Fruit fly (Drosophila melanogaster) S2 (cell line): Measurements from ENCODE around the gene CG18731.

ENCODE experiments used
- CG8478 ChIP-seq: fragments of >200 bp; optimal IDR thresholded peaks from 2 replicates; lab custom pipeline; 2018
- CTCF ChIP-seq, 2 experiments: fragments of >200 bp; optimal IDR thresholded peaks; 2 replicates each; lab custom pipeline; 2018

CG18731 gene

DNA sequence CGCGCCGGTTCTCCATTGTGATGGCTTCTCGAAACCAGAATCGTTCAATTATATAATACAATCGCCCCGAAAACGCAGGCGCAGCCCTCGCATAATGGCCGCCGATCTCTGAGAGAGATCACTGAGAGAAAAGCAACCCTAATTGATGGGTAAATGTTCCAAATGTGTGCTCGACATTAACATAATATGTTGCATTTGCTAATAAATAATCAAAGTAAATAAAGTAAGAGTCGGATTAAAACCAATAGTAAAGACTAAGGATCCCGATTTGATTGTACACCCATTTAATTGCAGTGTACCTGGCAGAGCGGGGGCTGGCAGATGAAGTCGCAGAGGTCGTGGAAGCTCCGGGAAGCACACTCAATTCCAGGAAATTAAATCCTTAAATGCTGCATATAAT lies 20.3 kb upstream of the CG18731 start:
- no peak for TF ChIP-seq CG8478 (lab: Kevin White, UChicago)
- TF ChIP-seq CTCF (optimal IDR thresholded peaks at IDR 0.05; lab: Kevin White, UChicago), result no peak

DNA sequence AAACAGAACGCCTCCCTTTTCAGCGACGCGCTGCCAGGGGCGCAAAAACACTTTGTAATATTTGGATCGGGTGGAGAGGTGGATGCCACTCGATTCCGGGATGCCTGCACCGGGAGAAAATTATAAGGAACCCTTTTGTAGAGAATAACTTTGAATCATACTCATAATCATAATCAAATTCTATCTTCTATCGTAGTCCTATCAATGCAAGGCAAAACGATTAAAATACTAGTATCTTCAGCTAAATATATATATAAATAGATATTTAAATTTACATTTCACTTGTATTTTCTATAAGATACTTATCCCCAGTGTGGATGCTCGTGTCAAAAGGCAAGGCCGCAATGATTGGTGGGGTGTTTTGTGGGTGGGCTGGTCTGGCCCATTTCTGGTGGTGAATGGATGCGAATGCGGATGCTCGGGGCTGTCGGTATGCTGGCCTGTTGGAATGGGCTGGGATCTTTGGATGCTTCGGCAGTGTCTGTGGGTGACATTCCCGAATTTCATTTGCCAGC lies 19.0 kb upstream of the CG18731 start:
- TF ChIP-seq CG8478 (lab: Kevin White, UChicago) (no peak), CTCF (optimal IDR thresholded peaks at IDR 0.05; lab: Kevin White, UChicago) (no peak)

DNA sequence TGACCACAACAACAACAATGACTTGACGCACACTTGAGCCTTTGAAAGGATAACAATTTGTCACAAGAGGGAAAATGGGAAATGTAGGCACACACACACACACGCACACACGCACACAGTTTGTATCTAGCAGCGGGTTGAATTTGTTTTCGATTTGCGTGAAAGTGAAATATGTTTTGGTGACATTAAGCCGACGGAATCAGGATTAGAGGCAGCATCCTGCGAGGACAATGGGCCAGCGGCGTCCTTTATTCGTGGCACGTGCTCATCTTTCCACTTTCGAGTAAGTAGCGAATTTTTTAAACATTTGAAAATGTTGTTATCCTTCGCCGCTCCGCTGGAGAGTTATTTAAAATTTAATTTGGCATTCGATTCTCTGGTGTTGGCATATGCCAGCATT lies 17.6 kb upstream of the CG18731 start:
- no peak for TF ChIP-seq CTCF (optimal IDR thresholded peaks at IDR 0.05; lab: Kevin White, UChicago)

DNA sequence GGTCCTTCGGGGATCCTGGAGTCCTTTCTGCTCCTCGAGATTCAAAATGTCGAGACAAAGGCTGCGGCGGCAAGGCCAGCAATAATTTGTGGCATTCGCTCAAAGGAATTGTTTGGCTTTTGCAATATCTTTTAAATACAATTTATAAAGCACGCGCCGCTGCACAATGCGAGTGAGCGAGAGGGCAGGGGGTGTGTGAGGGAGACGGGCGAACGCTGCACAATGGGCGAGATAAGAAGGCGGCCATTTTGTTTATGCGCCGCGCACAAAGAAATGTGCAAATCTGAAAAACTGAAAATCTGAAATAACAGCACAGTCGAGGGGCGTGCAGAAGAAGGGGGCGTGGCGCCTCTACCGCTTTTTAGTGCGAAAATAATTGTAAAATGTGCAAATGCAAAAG lies 16.5 kb upstream of the CG18731 start:
- TF ChIP-seq CTCF (optimal IDR thresholded peaks at IDR 0.05; lab: Kevin White, UChicago) (no peak), CG8478 (lab: Kevin White, UChicago) (no peak)

DNA sequence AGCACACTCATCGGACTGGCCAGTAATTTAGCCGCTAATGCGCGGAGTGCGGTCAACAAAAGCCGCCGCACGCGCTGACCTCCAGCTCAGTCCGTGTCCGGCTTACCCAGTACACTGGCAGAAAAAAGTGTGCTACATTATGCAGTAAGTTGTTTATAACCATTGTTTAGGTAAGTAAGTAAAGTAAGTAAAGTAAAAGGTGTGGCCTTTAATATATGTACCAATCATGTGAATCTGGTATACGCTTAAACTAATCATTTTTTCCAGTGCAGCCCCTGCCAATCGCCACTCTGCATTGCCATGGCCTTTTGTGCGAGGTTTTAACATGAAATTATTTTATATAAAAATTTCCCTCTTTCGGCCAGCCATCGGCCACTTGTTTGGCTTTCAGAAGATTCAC lies 13.4 kb upstream of the CG18731 start:
- TF ChIP-seq CG8478 (lab: Kevin White, UChicago) (no peak), CTCF (optimal IDR thresholded peaks at IDR 0.05; lab: Kevin White, UChicago) (no peak)

DNA sequence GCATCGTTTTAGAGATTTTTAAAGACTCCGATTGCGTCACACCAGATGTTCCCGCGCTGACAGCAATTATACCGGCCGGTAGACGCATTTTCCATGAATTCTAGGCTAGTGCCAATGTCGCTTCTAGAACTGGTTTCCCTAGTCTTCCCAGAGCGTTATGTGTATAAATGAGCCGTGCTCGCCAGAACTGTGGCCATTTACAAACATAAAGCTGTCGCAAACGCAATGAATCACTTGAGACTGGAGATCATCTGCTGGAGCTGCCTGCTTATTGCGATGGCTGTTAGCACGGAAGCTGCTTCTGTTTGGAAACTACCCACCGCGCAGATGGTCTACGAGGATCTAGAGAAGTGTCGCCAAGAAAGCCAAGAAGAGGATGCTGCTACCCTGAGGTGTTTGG lies 10.5 kb upstream of the CG18731 start, which contains the start of gene Obp99d:
Gene Obp99d, plus strand, starts transcription at position 192 of the 400 bp plus-strand sequence.
- no peak for TF ChIP-seq CG8478 (lab: Kevin White, UChicago)
- peak in 1 of 2 experiments; percentile 22 for TF ChIP-seq CTCF (optimal IDR thresholded peaks at IDR 0.05; lab: Kevin White, UChicago)

DNA sequence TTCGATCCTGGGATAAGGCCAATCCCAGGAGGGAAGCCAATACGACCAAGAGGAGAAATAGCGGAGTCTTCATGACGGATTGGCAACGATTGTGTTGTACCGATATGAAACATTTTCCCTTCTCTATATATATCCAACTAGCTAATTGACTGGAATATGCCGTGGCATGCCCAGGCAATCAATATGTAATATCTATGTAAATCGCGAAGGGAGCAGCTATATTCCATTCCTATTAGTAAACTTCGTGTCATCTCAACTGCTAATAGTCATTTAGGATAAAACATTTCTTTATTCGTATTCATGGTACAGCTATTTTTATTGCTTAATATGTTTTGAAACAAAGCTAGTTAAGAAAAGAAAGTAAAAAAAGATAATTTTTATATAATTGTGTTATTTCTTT lies 9.6 kb upstream of the CG18731 start, which contains the start of gene Dup99B:
Gene Dup99B, minus strand, starts transcription at position 101 of the 400 bp plus-strand sequence.
- no peak for TF ChIP-seq CG8478 (lab: Kevin White, UChicago)
- TF ChIP-seq CTCF (optimal IDR thresholded peaks at IDR 0.05; lab: Kevin White, UChicago), result no peak

DNA sequence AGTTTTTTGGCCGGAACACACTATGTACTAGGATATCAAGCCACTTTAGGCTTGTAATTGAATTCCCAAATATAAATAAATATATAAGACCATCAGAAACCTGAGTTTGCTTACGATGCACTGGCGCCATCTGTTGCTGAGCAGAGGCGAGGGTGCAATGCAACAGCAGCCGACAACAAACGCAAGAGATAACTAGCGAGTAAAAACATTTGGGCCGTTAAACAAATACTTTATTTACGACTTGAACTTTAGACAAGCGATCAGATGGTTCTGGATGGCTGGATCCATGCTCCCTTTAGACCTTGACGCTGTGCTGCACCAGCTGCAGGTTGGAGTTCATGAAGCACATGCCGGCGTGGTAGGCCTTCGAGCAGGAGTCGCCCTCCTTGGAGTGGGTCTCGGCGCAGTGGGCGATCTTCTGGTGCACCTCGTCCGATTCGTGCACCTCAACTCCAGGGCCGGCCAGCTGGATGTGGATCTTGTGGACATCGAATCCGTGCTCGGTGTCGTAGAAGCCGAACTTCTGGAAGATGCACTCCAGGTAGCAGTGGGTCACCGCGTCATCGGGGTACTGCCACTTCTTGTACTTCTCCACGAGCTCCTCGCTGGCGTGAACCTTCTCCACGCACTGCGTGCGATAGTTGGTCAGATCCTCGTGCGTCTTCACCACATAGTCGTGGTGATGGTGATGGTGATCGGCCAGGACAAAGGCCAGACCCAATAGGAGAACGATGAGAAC lies 8.6 kb upstream of the CG18731 start:
- TF ChIP-seq CG8478 (lab: Kevin White, UChicago) (no peak), CTCF (optimal IDR thresholded peaks at IDR 0.05; lab: Kevin White, UChicago) (peak; percentile 84 to 88)

DNA sequence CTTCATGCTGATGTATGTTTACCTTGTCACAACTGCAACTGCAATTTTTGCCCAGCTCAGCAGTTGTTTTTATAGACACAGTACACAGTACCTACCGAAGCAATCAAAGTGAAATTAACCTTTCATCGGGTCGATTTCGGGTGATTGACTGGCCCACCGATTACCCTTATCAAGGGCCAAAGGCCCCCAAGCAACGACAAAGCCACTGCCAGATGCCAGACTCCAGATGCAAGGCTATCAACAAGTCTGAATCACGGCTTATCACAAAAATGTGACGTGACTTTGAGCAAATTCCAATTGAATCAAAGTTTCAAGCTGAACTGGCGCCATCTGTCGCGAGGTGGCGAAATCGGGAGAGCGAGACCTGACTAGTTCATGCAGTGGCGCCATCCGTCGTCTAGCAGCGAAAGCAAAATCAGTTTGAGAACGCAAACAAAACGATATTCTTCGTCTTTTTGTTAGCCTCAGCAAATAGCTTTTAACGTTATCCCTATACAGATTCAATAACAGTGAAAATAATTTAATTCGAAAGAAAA lies 8.0 kb upstream of the CG18731 start, which contains the start of gene Obp99b:
Gene Obp99b, minus strand, starts transcription at position 115 of the 536 bp plus-strand sequence.
- peak; percentile 96 to 98 for TF ChIP-seq CTCF (optimal IDR thresholded peaks at IDR 0.05; lab: Kevin White, UChicago)
- TF ChIP-seq CG8478 (lab: Kevin White, UChicago), result no peak

DNA sequence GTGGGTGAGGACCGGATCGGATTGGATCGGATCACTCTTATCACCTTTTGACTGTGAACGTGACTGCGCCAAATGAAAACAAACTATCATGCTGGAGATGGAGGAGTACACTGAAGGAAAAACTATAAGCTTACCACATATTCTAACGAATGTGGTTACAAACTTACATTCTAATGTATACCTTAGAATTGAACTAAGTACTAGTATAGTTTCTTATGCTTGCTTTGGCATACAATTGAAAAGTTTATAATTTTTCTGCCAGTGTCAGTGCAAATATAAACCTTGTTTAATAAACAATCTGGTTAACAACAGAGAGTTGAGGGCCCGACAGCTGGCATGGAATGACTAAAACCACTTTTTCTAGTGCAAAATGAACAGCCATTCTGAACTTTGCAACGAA lies 7.3 kb upstream of the CG18731 start:
- TF ChIP-seq CG8478 (lab: Kevin White, UChicago) (no peak), CTCF (optimal IDR thresholded peaks at IDR 0.05; lab: Kevin White, UChicago) (no peak)

DNA sequence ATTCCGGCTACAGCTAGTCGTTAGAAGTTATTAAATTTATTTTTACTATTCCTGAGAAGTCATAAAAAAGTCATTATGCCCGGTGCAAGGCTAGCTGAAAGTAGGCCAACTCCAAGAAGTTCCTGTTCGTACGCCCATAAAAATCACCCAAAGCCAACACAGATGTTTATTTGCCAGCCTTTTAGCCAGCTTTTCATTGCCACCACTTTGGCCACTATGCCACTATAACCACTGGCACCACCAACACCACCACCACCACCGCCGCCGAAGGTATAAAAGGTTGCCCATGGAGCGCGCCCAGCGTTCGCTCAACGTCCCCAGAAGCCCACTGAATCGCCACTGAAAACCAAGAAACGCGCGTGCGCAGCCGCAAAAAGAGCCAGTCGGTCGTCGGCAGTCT lies 6.5 kb upstream of the CG18731 start, which contains the start of gene CG15506:
Gene CG15506, plus strand, starts transcription at position 301 of the 400 bp plus-strand sequence.
- no peak for TF ChIP-seq CG8478 (lab: Kevin White, UChicago)
- no peak for TF ChIP-seq CTCF (optimal IDR thresholded peaks at IDR 0.05; lab: Kevin White, UChicago)

DNA sequence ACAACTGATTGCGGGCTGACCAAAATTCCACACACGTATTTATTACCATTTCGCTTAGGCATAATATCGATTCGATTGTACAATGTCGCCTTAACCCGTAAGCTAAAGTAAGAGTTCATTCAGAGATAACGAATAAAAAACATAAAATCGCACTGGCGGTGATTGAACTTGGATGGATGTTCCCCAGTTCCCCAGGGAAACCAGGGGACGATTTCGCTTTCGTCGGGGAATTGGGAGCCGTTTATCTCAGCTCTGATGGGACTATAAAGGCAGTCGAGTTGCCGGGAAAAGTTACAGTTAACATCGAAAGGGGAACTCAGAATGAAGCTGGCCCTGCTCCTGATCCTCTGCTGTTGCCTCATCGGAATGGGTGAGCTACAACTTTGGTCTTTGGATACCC lies 2.6 kb upstream of the CG18731 start, which contains the start of gene CG34296:
Gene CG34296, plus strand, starts transcription at position 301 of the 400 bp plus-strand sequence.
- TF ChIP-seq CTCF (optimal IDR thresholded peaks at IDR 0.05; lab: Kevin White, UChicago) (no peak), CG8478 (lab: Kevin White, UChicago) (no peak)

DNA sequence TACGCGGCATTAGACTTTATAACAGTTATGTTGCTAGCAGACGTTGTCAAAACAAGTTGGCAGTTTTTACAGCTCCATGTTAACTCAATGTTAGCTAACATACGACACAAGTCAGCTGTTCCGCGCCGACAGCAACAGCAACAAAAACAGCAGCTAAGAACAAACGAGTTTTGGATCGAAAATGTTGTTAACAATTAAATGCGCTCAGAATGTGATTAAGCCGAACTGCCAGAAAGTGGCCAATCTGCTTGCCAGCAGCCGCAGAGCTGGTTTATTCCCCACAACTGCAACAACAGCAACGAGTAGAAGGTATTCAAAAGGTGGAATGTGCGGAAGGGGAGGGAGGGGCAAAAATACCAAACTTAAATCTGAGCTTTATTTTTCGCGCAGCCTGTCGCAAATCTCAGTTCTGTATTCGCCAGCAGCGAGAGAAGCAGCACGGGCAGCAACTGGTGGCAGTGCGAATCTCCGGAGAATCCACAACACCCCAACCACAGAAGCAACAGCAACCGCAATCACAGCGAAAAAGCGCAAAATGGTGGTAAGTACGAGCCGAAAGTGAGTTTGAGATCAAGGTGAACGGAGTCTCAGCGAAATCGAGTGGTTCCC lies 1.7 kb upstream of the CG18731 start, which contains the start of gene Pcd:
Gene Pcd, plus strand, starts transcription at position 116 of the 609 bp plus-strand sequence.
- TF ChIP-seq CTCF (optimal IDR thresholded peaks at IDR 0.05; lab: Kevin White, UChicago) (no peak), CG8478 (lab: Kevin White, UChicago) (no peak)

DNA sequence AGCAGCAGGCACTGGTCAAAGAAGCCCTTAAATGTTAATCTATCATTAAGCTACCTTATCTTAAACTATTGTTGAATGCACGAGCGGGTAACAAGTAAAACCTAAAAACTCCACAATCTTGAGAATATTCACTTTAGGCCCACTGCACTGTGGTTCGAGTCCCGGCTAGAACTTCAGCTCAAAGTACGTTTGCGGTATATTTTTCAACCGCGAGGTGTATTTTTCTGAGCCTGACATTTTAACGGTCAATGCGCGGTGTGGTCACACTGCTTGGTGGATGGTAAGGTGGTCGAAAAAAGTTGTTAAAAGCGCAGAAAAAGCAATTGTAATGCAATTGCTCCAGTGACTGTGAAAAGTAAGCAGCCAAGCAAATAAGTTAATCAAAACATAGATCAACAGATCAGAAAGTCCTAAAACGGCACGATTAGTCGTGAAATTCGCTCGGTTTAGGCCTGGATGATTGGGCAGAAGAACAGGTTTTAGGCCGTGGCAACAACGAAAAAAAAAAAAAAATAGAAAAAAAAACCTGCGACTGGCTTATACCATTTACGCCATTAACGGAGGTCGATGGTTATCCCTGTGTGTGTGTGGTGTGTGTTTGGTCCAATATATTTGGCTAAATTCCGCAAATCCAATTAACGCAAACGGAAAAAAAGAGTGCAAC lies 882 bp downstream of the CG18731 start, which contains the start of gene Kul:
Gene Kul, plus strand, starts transcription at position 254 of the 664 bp plus-strand sequence.
- TF ChIP-seq CTCF (optimal IDR thresholded peaks at IDR 0.05; lab: Kevin White, UChicago), result peak; percentile 52
- no peak for TF ChIP-seq CG8478 (lab: Kevin White, UChicago)
